Fruit fly (Drosophila melanogaster) whole organism, wandering third instar larva: ENCODE measurements around the gene fbl.
A peak's percentile ranks its signal among the peaks of the same experiment; 100 is the strongest.

Experiments used
- CG32264 ChIP-seq: fragments of 200-800 bp; sonication (Bioruptor generic); optimal IDR thresholded peaks from 2 replicates; lab custom pipeline; 2016; ENCODE audit warnings: missing biosample characterization, missing genetic modification characterization
- CG9705 ChIP-seq: fragments of 200-800 bp; sonication (Bioruptor generic); optimal IDR thresholded peaks from 2 replicates; lab custom pipeline; 2018; ENCODE audit warnings: missing biosample characterization, mild to moderate bottlenecking, missing genetic modification characterization
- HLH106 ChIP-seq: fragments of 200-800 bp; optimal IDR thresholded peaks from 3 replicates; lab custom pipeline; 2019; ENCODE audit warnings: missing biosample characterization, mild to moderate bottlenecking, missing genetic modification characterization, moderate library complexity
- Hr78 ChIP-seq: fragments of >200 bp; optimal IDR thresholded peaks from 2 replicates; lab custom pipeline; 2017; ENCODE audit warnings: missing biosample characterization, missing genetic modification characterization
- Jra ChIP-seq: sonication (Bioruptor generic); optimal IDR thresholded peaks from 2 replicates; lab custom pipeline; 2016; ENCODE audit warnings: missing biosample characterization, missing genetic modification characterization
- Myc ChIP-seq: fragments of >200 bp; optimal IDR thresholded peaks from 2 replicates; lab custom pipeline; 2017
- N ChIP-seq: fragments of >200 bp; optimal IDR thresholded peaks from 2 replicates; lab custom pipeline; 2018; ENCODE audit warnings: missing biosample characterization, missing external identifiers, missing genetic modification characterization
- br ChIP-seq: fragments of 200-800 bp; sonication (Bioruptor generic); optimal IDR thresholded peaks from 2 replicates; lab custom pipeline; 2016; ENCODE audit warnings: missing biosample characterization, missing genetic modification characterization
- brk ChIP-seq: fragments of 200-800 bp; sonication (Bioruptor generic); optimal IDR thresholded peaks from 2 replicates; lab custom pipeline; 2016; ENCODE audit warnings: missing biosample characterization, mild to moderate bottlenecking, missing genetic modification characterization
- dmrt93B ChIP-seq: fragments of 200-800 bp; sonication (Bioruptor generic); optimal IDR thresholded peaks from 2 replicates; lab custom pipeline; 2018; ENCODE audit warnings: missing biosample characterization, mild to moderate bottlenecking, missing genetic modification characterization
- dsf ChIP-seq: sonication (Bioruptor generic); optimal IDR thresholded peaks from 2 replicates; lab custom pipeline; 2016; ENCODE audit warnings: missing biosample characterization, missing genetic modification characterization, borderline replicate concordance
- foxo ChIP-seq, 2 experiments: fragments of 200-800 bp; sonication (Bioruptor generic); optimal IDR thresholded peaks; 2 replicates in 1 of 2; 3 replicates in 1 of 2; lab custom pipeline; 2016 to 2017; ENCODE audit warnings: missing biosample characterization in 2 of 2, missing genetic modification characterization in 2 of 2
- jim ChIP-seq: fragments of 175-275, 200-325 bp; sonication (Bioruptor generic); optimal IDR thresholded peaks from 2 replicates; lab custom pipeline; 2016; ENCODE audit warnings: missing biosample characterization, mild to moderate bottlenecking, missing genetic modification characterization
- pan ChIP-seq: fragments of >200 bp; optimal IDR thresholded peaks from 2 replicates; lab custom pipeline; 2017
- psq ChIP-seq: fragments of 200-800 bp; sonication (Bioruptor generic); optimal IDR thresholded peaks from 3 replicates; lab custom pipeline; 2017; ENCODE audit warnings: missing biosample characterization, mild to moderate bottlenecking, missing genetic modification characterization, moderate library complexity
- rgr ChIP-seq: fragments of 200-800 bp; sonication (Bioruptor generic); optimal IDR thresholded peaks from 3 replicates; lab custom pipeline; 2016; ENCODE audit warnings: missing biosample characterization, mild to moderate bottlenecking, missing genetic modification characterization
- sage ChIP-seq: fragments of 200-800 bp; sonication (Bioruptor generic); optimal IDR thresholded peaks from 2 replicates; lab custom pipeline; 2016; ENCODE audit warnings: missing biosample characterization, mild to moderate bottlenecking, missing genetic modification characterization
- sv ChIP-seq: fragments of 200-800 bp; sonication (Bioruptor generic); optimal IDR thresholded peaks from 3 replicates; lab custom pipeline; 2016; ENCODE audit warnings: missing biosample characterization, missing genetic modification characterization
- tai ChIP-seq: sonication (Bioruptor generic); optimal IDR thresholded peaks from 2 replicates; lab custom pipeline; 2016; ENCODE audit warnings: missing biosample characterization, missing genetic modification characterization

fbl gene

dm6 chr3L:20432297-20432696 is 48.1 kb downstream of the fbl start, which contains the start of the genes Las and Psn:
Las (minus strand) TSS chr3L:20432361.
Psn (plus strand) TSS chr3L:20432468.
- TF ChIP-seq CG32264 (GFP tag; lab: Kevin White, UChicago) (peak; percentile 31), dsf (GFP tag; lab: Kevin White, UChicago) (peak; percentile 10), psq (GFP tag; lab: Kevin White, UChicago) (no peak)
- TF ChIP-seq, all 38 proteins: peak for 2

- peak; percentile 71 for TF ChIP-seq sage
- TF ChIP-seq foxo (GFP tag; optimal IDR thresholded peaks at IDR 0.05; lab: Kevin White, UChicago): no peak
Measured at dm6 chr3L:20436069-20436468, 51.8 kb downstream of the fbl start, which contains the start of the genes mRpL15 and CtIP. mRpL15 (minus strand) TSS chr3L:20436209. CtIP (plus strand) TSS chr3L:20436250.

- no peak for TF ChIP-seq Jra (GFP tag; lab: Kevin White, UChicago)
- no peak for TF ChIP-seq rgr (GFP tag; lab: Kevin White, UChicago)
Measured at dm6 chr3L:20439772-20440171, 55.5 kb downstream of the fbl start, which contains the start of gene Hpd. Hpd (minus strand) TSS chr3L:20439872.

dm6 chr3L:20440902-20441429 is 56.7 kb downstream of the fbl start:
- no peak for TF ChIP-seq N (GFP tag; lab: Kevin White, UChicago)
- no peak for TF ChIP-seq dmrt93B (GFP tag; lab: Kevin White, UChicago)
- no peak for TF ChIP-seq pan
- no peak for TF ChIP-seq CG9705
- TF ChIP-seq sv (GFP tag; lab: Kevin White, UChicago): no peak
- no peak for TF ChIP-seq brk
- no peak for TF ChIP-seq br (GFP tag; lab: Kevin White, UChicago)
- TF ChIP-seq Myc (lab: Kevin White, UChicago): no peak
- no peak for TF ChIP-seq jim
- no peak for TF ChIP-seq Hr78
- TF ChIP-seq HLH106 (tag; lab: Kevin White, UChicago): no peak
- no peak for TF ChIP-seq tai (GFP tag; lab: Kevin White, UChicago)
